Fruit fly (Drosophila melanogaster): ENCODE data around the gene His4r.

His4r gene

DNA sequence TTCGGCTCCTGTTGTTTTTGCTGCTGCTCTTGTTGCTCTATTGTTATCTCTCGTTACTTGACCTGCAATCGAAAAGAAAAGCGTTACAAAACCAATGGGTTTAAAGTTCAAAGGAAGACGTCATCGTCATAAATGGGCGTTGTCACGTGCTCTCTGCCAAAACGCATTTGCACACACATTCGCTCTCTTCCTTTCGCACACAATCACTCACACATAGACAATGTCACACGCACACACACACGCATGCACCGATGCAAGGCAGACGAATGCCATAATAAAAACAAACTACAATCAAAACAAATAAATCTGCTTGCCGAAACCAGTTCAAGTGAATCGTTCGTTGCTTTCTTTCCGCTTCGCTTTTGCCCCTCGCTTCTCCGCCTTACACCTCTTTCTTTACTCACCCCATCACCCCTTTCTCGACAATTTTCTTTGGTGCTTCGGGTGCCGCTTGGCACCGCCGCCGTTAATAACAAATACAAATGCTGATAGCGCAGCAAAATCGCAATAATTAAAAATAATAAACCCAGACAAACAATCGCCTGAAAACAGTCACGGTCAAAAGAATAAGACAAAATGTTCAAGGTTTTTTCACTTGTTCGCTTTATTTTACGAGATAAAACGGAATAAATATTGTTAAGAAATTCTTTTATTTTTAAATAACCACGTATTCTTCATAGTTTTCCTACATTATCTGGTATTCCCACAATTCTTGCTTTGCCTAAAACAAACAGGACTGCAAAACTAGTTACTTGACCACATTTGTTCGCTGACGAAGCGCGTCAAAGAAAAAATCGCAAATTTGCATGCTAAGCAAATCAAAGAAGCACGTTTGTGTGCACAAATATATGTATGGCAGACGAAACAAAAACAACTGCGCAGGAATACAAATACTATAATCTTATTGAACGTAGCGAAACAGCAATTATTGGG lies 24.0 kb downstream of the His4r start (continued):
- no peak for TF ChIP-seq Bteb2 (GFP tag; optimal IDR thresholded peaks at IDR 0.05)
- no peak for TF ChIP-seq sqz (GFP tag; optimal IDR thresholded peaks at IDR 0.05)
- no peak for TF ChIP-seq en (GFP tag; optimal IDR thresholded peaks at IDR 0.05)
- no peak for TF ChIP-seq oc (tag; optimal IDR thresholded peaks at IDR 0.05)
- TF ChIP-seq vvl (GFP tag; IDR thresholded peaks at IDR 0.05): no peak
- no peak for TF ChIP-seq B-H1 (GFP tag; IDR thresholded peaks at IDR 0.05)
- TF ChIP-seq CG33557 (GFP tag; optimal IDR thresholded peaks at IDR 0.05): no peak
- no peak for TF ChIP-seq toy (GFP tag; IDR thresholded peaks at IDR 0.05)
- no peak for TF ChIP-seq CG4820 (GFP tag; optimal IDR thresholded peaks at IDR 0.05)
- TF ChIP-seq Hmx (GFP tag; optimal IDR thresholded peaks at IDR 0.05): peak; percentile 51
- TF ChIP-seq Mes4 (GFP tag; optimal IDR thresholded peaks at IDR 0.05): no peak
- no peak for TF ChIP-seq HLH4C (GFP tag; IDR thresholded peaks at IDR 0.05; ENCODE audit: partially characterized antibody)
- TF ChIP-seq CG13287 (GFP tag; IDR thresholded peaks at IDR 0.05; ENCODE audit: partially characterized antibody): no peak
- TF ChIP-seq CG2889 (GFP tag; IDR thresholded peaks at IDR 0.05): no peak
- no peak for TF ChIP-seq CG18764 (GFP tag; optimal IDR thresholded peaks at IDR 0.05)
- no peak for TF ChIP-seq gt (GFP tag; IDR thresholded peaks at IDR 0.05)
- TF ChIP-seq Neu2 (GFP tag; optimal IDR thresholded peaks at IDR 0.05; ENCODE audit: borderline replicate concordance): no peak
- no peak for TF ChIP-seq CG43689 (GFP tag; IDR thresholded peaks at IDR 0.05)
- no peak for TF ChIP-seq CG11093 (GFP tag; IDR thresholded peaks at IDR 0.05)
- no peak for TF ChIP-seq MBD-R2 (GFP tag; IDR thresholded peaks at IDR 0.05)
- no peak for TF ChIP-seq CG14050 (GFP tag; IDR thresholded peaks at IDR 0.05)
- TF ChIP-seq B-H2 (GFP tag; optimal IDR thresholded peaks at IDR 0.05): no peak
- no peak for TF ChIP-seq CG12659 (GFP tag; optimal IDR thresholded peaks at IDR 0.05)
- TF ChIP-seq nerfin-2 (GFP tag; IDR thresholded peaks at IDR 0.05; ENCODE audit: partially characterized antibody): no peak
- no peak for TF ChIP-seq fd102C (GFP tag; optimal IDR thresholded peaks at IDR 0.05)
- TF ChIP-seq CG31365 (tag; optimal IDR thresholded peaks at IDR 0.05): no peak
- no peak for TF ChIP-seq CG11560 (tag; IDR thresholded peaks at IDR 0.05)
- TF ChIP-seq tx (GFP tag; optimal IDR thresholded peaks at IDR 0.05): no peak
- TF ChIP-seq ewg (GFP tag; optimal IDR thresholded peaks at IDR 0.05): peak; percentile 23
- no peak for TF ChIP-seq fd96Cb (tag; optimal IDR thresholded peaks at IDR 0.05)
- TF ChIP-seq maf-S (GFP tag; optimal IDR thresholded peaks at IDR 0.05): no peak
- TF ChIP-seq Hmr (GFP tag; optimal IDR thresholded peaks at IDR 0.05): no peak
- TF ChIP-seq CG31441 (GFP tag; IDR thresholded peaks at IDR 0.05): no peak
- TF ChIP-seq HLHmδ (GFP tag; optimal IDR thresholded peaks at IDR 0.05): no peak
- TF ChIP-seq CG13123 (GFP tag; optimal IDR thresholded peaks at IDR 0.05): no peak
- TF ChIP-seq Asciz (GFP tag; optimal IDR thresholded peaks at IDR 0.05): peak; percentile 24
- no peak for TF ChIP-seq CG8089 (GFP tag; optimal IDR thresholded peaks at IDR 0.05)
- no peak for TF ChIP-seq dati (GFP tag; IDR thresholded peaks at IDR 0.05)
- TF ChIP-seq fu2 (GFP tag; optimal IDR thresholded peaks at IDR 0.05): no peak
- TF ChIP-seq CG14965 (GFP tag; optimal IDR thresholded peaks at IDR 0.05; ENCODE audit: borderline replicate concordance): no peak
- no peak for TF ChIP-seq CG6689 (GFP tag; IDR thresholded peaks at IDR 0.05)
- no peak for TF ChIP-seq CG11247 (GFP tag; IDR thresholded peaks at IDR 0.05)
- no peak for TF ChIP-seq CG16779 (GFP tag; IDR thresholded peaks at IDR 0.05)
- TF ChIP-seq Hey (tag; optimal IDR thresholded peaks at IDR 0.05): no peak
- TF ChIP-seq BtbVII (GFP tag; optimal IDR thresholded peaks at IDR 0.05): peak; percentile 36
- TF ChIP-seq lilli (GFP tag; optimal IDR thresholded peaks at IDR 0.05): peak; percentile 49
- no peak for TF ChIP-seq ro (GFP tag; IDR thresholded peaks at IDR 0.05)
- no peak for TF ChIP-seq Bdp1 (GFP tag; optimal IDR thresholded peaks at IDR 0.05)
- TF ChIP-seq Spps (tag; optimal IDR thresholded peaks at IDR 0.05): no peak
- no peak for TF ChIP-seq CG3065 (GFP tag; optimal IDR thresholded peaks at IDR 0.05)
